Worm (Caenorhabditis elegans) whole organism, young adult: ENCODE measurements around the gene pho-10.

Experiments
- B0019.2 ChIP-seq: fragments of 200-800 bp; sonication (Bioruptor generic); conservative IDR thresholded peaks from 2 replicates; pipeline ENCODE4 v1.3.6; 2022; ENCODE audit warnings: missing genetic modification reagents, missing genetic modification characterization, missing compliant biosample characterization
- B0261.1 ChIP-seq: sonication (generic microtip); optimal IDR thresholded peaks from 2 replicates; lab custom pipeline; 2016; ENCODE audit warnings: mild to moderate bottlenecking, missing genetic modification characterization, moderate library complexity, missing compliant biosample characterization
- C06A6.2 ChIP-seq: fragments of 200-800 bp; sonication (Bioruptor generic); conservative IDR thresholded peaks from 2 replicates; pipeline ENCODE4 v1.3.6; 2022; ENCODE audit warnings: missing genetic modification characterization, missing compliant biosample characterization
- D2030.7 ChIP-seq: fragments of 200-800 bp; sonication (Bioruptor generic); IDR thresholded peaks from 2 replicates; pipeline ENCODE4 v1.3.6; 2022; ENCODE audit warnings: missing genetic modification reagents, missing genetic modification characterization, missing compliant biosample characterization
- F33H1.4 ChIP-seq: fragments of 200-800 bp; sonication (Bioruptor generic); IDR thresholded peaks from 2 replicates; pipeline ENCODE4 v1.3.6; 2022; ENCODE audit warnings: missing genetic modification reagents, missing genetic modification characterization, missing compliant biosample characterization
- F39B2.1 ChIP-seq: fragments of 200-800 bp; sonication (Bioruptor generic); IDR thresholded peaks from 2 replicates; pipeline ENCODE4 v1.3.6; 2022; ENCODE audit warnings: missing genetic modification reagents, missing genetic modification characterization, missing compliant biosample characterization
- F55B11.4 ChIP-seq: sonication (generic microtip); optimal IDR thresholded peaks from 2 replicates; lab custom pipeline; 2016; ENCODE audit warnings: missing compliant biosample characterization, missing genetic modification characterization, borderline replicate concordance; ENCODE audit not compliant: insufficient read depth
- K11D2.4 ChIP-seq: fragments of 200-800 bp; sonication (Bioruptor generic); IDR thresholded peaks from 2 replicates; pipeline ENCODE4 v1.3.6; 2022; ENCODE audit warnings: missing genetic modification reagents, missing genetic modification characterization, missing compliant biosample characterization
- T07F8.4 ChIP-seq: sonication (generic microtip); optimal IDR thresholded peaks from 2 replicates; lab custom pipeline; 2016; ENCODE audit warnings: mild to moderate bottlenecking, missing genetic modification characterization, moderate library complexity, missing compliant biosample characterization
- T26A5.8 ChIP-seq: sonication (generic microtip); optimal IDR thresholded peaks from 2 replicates; lab custom pipeline; 2016; ENCODE audit warnings: missing genetic modification characterization, missing compliant biosample characterization
- Y56A3A.18 ChIP-seq: fragments of 200-800 bp; sonication (Bioruptor generic); IDR thresholded peaks from 2 replicates; pipeline ENCODE4 v1.3.6; 2022; ENCODE audit warnings: missing genetic modification reagents, missing genetic modification characterization, missing compliant biosample characterization
- Y95B8A.8 ChIP-seq: fragments of 200-800 bp; sonication (Bioruptor generic); IDR thresholded peaks from 2 replicates; pipeline ENCODE4 v1.3.6; 2022; ENCODE audit warnings: missing genetic modification reagents, missing genetic modification characterization, missing compliant biosample characterization
- akir-1 ChIP-seq: fragments of 200-800 bp; sonication (Bioruptor generic); optimal IDR thresholded peaks from 2 replicates; lab custom pipeline; 2018; ENCODE audit warnings: mild to moderate bottlenecking, missing genetic modification characterization, moderate library complexity, missing compliant biosample characterization
- ama-1 ChIP-seq, 3 experiments: fragments of 150-350 bp in 1 of 3; sonication (generic microtip) in 2 of 3; optimal IDR thresholded peaks; 2 replicates each; lab custom pipeline; 2014 to 2018; ENCODE audit warnings: missing biosample characterization in 2 of 3, missing genetic modification characterization in 2 of 3, missing genetic modification reagents in 2 of 3
- athp-1 ChIP-seq: sonication (generic microtip); optimal IDR thresholded peaks from 2 replicates; lab custom pipeline; 2017; ENCODE audit warnings: mild to moderate bottlenecking, missing genetic modification characterization, missing compliant biosample characterization
- cebp-2 ChIP-seq: fragments of 200-800 bp; sonication (Bioruptor generic); IDR thresholded peaks from 2 replicates; pipeline ENCODE4 v1.3.6; 2022; ENCODE audit warnings: missing genetic modification characterization, missing compliant biosample characterization
- ceh-27 ChIP-seq: fragments of 200-800 bp; sonication (Bioruptor generic); optimal IDR thresholded peaks from 2 replicates; lab custom pipeline; 2018; ENCODE audit warnings: mild to moderate bottlenecking, missing genetic modification characterization, moderate library complexity, missing compliant biosample characterization
- ceh-79 ChIP-seq: sonication (generic microtip); optimal IDR thresholded peaks from 2 replicates; lab custom pipeline; 2017; ENCODE audit warnings: mild to moderate bottlenecking, missing genetic modification characterization, missing compliant biosample characterization
- chd-7 ChIP-seq: sonication (generic microtip); optimal IDR thresholded peaks from 2 replicates; lab custom pipeline; 2016; ENCODE audit warnings: mild to moderate bottlenecking, missing genetic modification characterization, moderate library complexity, missing compliant biosample characterization
- die-1 ChIP-seq: sonication (generic microtip); optimal IDR thresholded peaks from 2 replicates; lab custom pipeline; 2016; ENCODE audit warnings: missing genotype, mild to moderate bottlenecking, missing genetic modification characterization, missing compliant biosample characterization
- dpl-1 ChIP-seq: fragments of 150-350 bp; optimal IDR thresholded peaks from 2 replicates; lab custom pipeline; 2014; ENCODE audit warnings: missing biosample characterization, missing genetic modification reagents, missing genetic modification characterization
- egl-44 ChIP-seq: fragments of 200-800 bp; sonication (Bioruptor generic); IDR thresholded peaks from 2 replicates; pipeline ENCODE4 v1.3.6; 2022; ENCODE audit warnings: missing genetic modification reagents, missing genetic modification characterization, missing compliant biosample characterization
- egrh-3 ChIP-seq: fragments of 200-800 bp; sonication (Bioruptor generic); IDR thresholded peaks from 2 replicates; pipeline ENCODE4 v1.3.6; 2022; ENCODE audit warnings: missing genetic modification reagents, missing genetic modification characterization, missing compliant biosample characterization
- fkh-3 ChIP-seq: sonication (generic microtip); optimal IDR thresholded peaks from 2 replicates; lab custom pipeline; 2016; ENCODE audit warnings: mild to moderate bottlenecking, missing genetic modification characterization, missing compliant biosample characterization
- hlh-12 ChIP-seq: sonication (generic microtip); optimal IDR thresholded peaks from 2 replicates; lab custom pipeline; 2016; ENCODE audit warnings: missing genetic modification characterization, missing compliant biosample characterization
- hmg-20 ChIP-seq: fragments of 200-800 bp; sonication (Bioruptor generic); IDR thresholded peaks from 2 replicates; pipeline ENCODE4 v1.3.6; 2022; ENCODE audit warnings: missing genetic modification reagents, missing genetic modification characterization, missing compliant biosample characterization
- hsf-1 ChIP-seq: fragments of 200-800 bp; sonication (Bioruptor generic); IDR thresholded peaks from 2 replicates; pipeline ENCODE4 v1.3.6; 2022; ENCODE audit warnings: missing genetic modification reagents, missing genetic modification characterization, missing compliant biosample characterization
- let-607 ChIP-seq, 2 experiments: fragments of 200-800 bp in 1 of 2; sonication (Bioruptor generic) in 1 of 2; sonication (generic microtip) in 1 of 2; optimal IDR thresholded peaks; 2 replicates each; lab custom pipeline; 2016 to 2018; ENCODE audit warnings: mild to moderate bottlenecking in 2 of 2, missing compliant biosample characterization in 2 of 2, missing genetic modification characterization in 2 of 2, moderate library complexity in 2 of 2, missing genotype in 1 of 2
- lin-35 ChIP-seq, 3 experiments: fragments of 150-350 bp in 2 of 3; sonication (generic microtip) in 1 of 3; optimal IDR thresholded peaks; 2 replicates each; lab custom pipeline; 2014 to 2018; ENCODE audit warnings: missing biosample characterization in 3 of 3, missing genetic modification characterization in 3 of 3, missing genetic modification reagents in 3 of 3
- lin-40 ChIP-seq: sonication (generic microtip); optimal IDR thresholded peaks from 2 replicates; lab custom pipeline; 2016; ENCODE audit warnings: missing genetic modification characterization, mild to moderate bottlenecking, missing compliant biosample characterization, missing genotype, missing genetic modification reagents
- lsl-1 ChIP-seq: fragments of 200-800 bp; sonication (Bioruptor generic); optimal IDR thresholded peaks from 2 replicates; lab custom pipeline; 2018; ENCODE audit warnings: mild to moderate bottlenecking, missing genetic modification characterization, moderate library complexity, missing compliant biosample characterization
- madf-8 ChIP-seq: fragments of 200-800 bp; sonication (Bioruptor generic); conservative IDR thresholded peaks from 2 replicates; pipeline ENCODE4 v1.3.6; 2022; ENCODE audit warnings: missing genetic modification reagents, missing genetic modification characterization, missing compliant biosample characterization
- mes-4 ChIP-seq: sonication (generic microtip); optimal IDR thresholded peaks from 2 replicates; lab custom pipeline; 2016; ENCODE audit warnings: missing genotype, missing genetic modification characterization, missing compliant biosample characterization
- nhr-179 ChIP-seq: sonication (generic microtip); optimal IDR thresholded peaks from 2 replicates; lab custom pipeline; 2016; ENCODE audit warnings: mild to moderate bottlenecking, missing genetic modification characterization, missing compliant biosample characterization
- pbrm-1 ChIP-seq: fragments of 200-800 bp; sonication (Bioruptor generic); IDR thresholded peaks from 2 replicates; pipeline ENCODE4 v1.3.6; 2022; ENCODE audit warnings: missing genetic modification reagents, missing genetic modification characterization, missing compliant biosample characterization
- pha-4 ChIP-seq: fragments of 150-350 bp; sonication (generic microtip); optimal IDR thresholded peaks from 2 replicates; lab custom pipeline; 2014; ENCODE audit warnings: missing biosample characterization, missing genetic modification reagents, missing genetic modification characterization
- rcor-1 ChIP-seq: fragments of 200-800 bp; sonication (Bioruptor generic); IDR thresholded peaks from 2 replicates; pipeline ENCODE4 v1.3.6; 2022; ENCODE audit warnings: missing genetic modification reagents, missing genetic modification characterization, missing compliant biosample characterization
- snpc-1.3 ChIP-seq: sonication (generic microtip); optimal IDR thresholded peaks from 2 replicates; lab custom pipeline; 2017; ENCODE audit warnings: missing genetic modification characterization, mild to moderate bottlenecking, missing compliant biosample characterization, antibody characterized with exemption, moderate library complexity, missing genotype, missing genetic modification reagents; ENCODE audit not compliant: insufficient read depth
- snpc-3.4 ChIP-seq: sonication (generic microtip); optimal IDR thresholded peaks from 2 replicates; lab custom pipeline; 2017; ENCODE audit warnings: missing genetic modification characterization, mild to moderate bottlenecking, missing compliant biosample characterization, antibody characterized with exemption, moderate library complexity, missing genotype, missing genetic modification reagents
- somi-1 ChIP-seq: fragments of 200-800 bp; sonication (Bioruptor generic); optimal IDR thresholded peaks from 2 replicates; lab custom pipeline; 2018; ENCODE audit warnings: mild to moderate bottlenecking, missing genetic modification characterization, missing compliant biosample characterization
- tbx-9 ChIP-seq: sonication (generic microtip); optimal IDR thresholded peaks from 2 replicates; lab custom pipeline; 2016; ENCODE audit warnings: borderline replicate concordance, missing genetic modification characterization, inconsistent platforms, missing compliant biosample characterization
- tlf-1 ChIP-seq: fragments of 200-800 bp; sonication (Bioruptor generic); optimal IDR thresholded peaks from 2 replicates; lab custom pipeline; 2018; ENCODE audit warnings: mild to moderate bottlenecking, missing genetic modification characterization, missing compliant biosample characterization
- unc-130 ChIP-seq: sonication (generic microtip); optimal IDR thresholded peaks from 2 replicates; lab custom pipeline; 2016; ENCODE audit warnings: missing genetic modification reagents, missing genetic modification characterization, missing compliant biosample characterization
- unc-62 ChIP-seq: fragments of 150-350 bp; optimal IDR thresholded peaks from 2 replicates; lab custom pipeline; 2014; ENCODE audit warnings: missing biosample characterization, missing genetic modification reagents, missing genetic modification characterization
- ztf-18 ChIP-seq: sonication (generic microtip); optimal IDR thresholded peaks from 2 replicates; lab custom pipeline; 2016; ENCODE audit warnings: missing genotype, mild to moderate bottlenecking, missing genetic modification characterization, missing compliant biosample characterization
- ztf-25 ChIP-seq: fragments of 200-800 bp; sonication (Bioruptor generic); IDR thresholded peaks from 2 replicates; pipeline ENCODE4 v1.3.6; 2022; ENCODE audit warnings: missing genetic modification reagents, missing genetic modification characterization, missing compliant biosample characterization
- ztf-6 ChIP-seq: fragments of 200-800 bp; sonication (Bioruptor generic); IDR thresholded peaks from 2 replicates; pipeline ENCODE4 v1.3.6; 2022; ENCODE audit warnings: missing genetic modification reagents, missing genetic modification characterization, missing compliant biosample characterization

The pho-10 gene

DNA sequence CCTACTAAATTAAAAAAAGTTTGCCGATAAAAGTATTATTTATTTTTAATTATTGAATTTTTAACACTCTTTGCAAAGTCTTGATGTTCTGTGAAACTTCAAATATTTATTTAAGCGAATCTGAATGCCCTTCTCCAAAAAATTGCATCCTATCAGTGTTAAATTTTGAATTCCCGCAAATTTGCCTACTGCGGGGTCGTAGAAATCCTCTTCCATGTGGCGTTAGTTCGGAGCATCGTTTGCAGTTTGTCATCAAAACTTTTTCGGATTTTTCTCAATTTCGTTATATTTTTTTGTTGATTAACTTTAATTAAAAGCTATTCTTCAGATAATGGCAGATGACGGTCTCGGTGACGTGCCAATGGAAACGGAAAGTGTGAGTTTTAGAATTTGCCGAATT is 20.1 kb upstream of the pho-10 start, which contains the start of gene ufd-3 (continued):
- TF ChIP-seq ama-1 (optimal IDR thresholded peaks at IDR 0.05; lab: Kevin White, UChicago) (no peak), ama-1 (GFP tag; optimal IDR thresholded peaks at IDR 0.05; lab: Kevin White, UChicago) (no peak), tbx-9 (tag; lab: Kevin White, UChicago) (no peak), lin-40 (tag; lab: Kevin White, UChicago) (no peak), hlh-12 (no peak), akir-1 (GFP tag; lab: Kevin White, UChicago) (peak; percentile 24), Y56A3A.18 (GFP tag; lab: Robert Waterston, UW) (no peak), B0261.1 (tag; lab: Kevin White, UChicago) (no peak), egl-44 (GFP tag; lab: Robert Waterston, UW) (0 out of 2 replicates have a peak, but pooled peaks have one; percentile 55), ztf-6 (GFP tag; lab: Robert Waterston, UW) (no peak), unc-62 (GFP tag; lab: Kevin White, UChicago) (no peak), F33H1.4 (GFP tag; lab: Robert Waterston, UW) (peak; percentile 43; the same call in 1 of the 2 replicates), snpc-3.4 (tag; lab: Kevin White, UChicago) (peak; percentile 58), snpc-1.3 (tag; lab: Kevin White, UChicago) (peak; percentile 29), egrh-3 (no peak), K11D2.4 (GFP tag; lab: Robert Waterston, UW) (peak; percentile 47; the same call in 1 of the 2 replicates), chd-7 (tag; lab: Kevin White, UChicago) (no peak), T26A5.8 (tag; lab: Kevin White, UChicago) (no peak)

DNA sequence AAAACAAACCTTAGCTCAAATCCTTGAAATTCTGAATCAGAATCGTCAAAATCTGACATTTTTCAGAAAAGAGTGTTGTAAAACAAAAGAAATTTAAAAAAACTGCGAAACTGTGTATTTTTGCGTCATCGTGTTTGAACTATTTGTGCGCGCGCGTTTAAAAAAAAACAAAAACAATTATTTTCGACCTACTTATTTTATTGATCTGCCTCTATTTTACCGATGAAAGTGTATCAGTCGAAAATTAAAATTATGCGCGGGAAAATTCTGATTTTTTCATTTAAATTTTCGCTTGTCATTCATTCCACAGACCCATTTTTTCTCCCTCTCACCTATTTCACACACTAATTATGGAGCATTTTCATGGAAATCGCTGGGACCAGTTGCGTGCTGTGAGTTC is 18.5 kb upstream of the pho-10 start, which contains the start of the genes C05C10.7 and C05C10.5:
Gene C05C10.7 (minus strand): TSS at position 95 of the 400 bp plus-strand sequence.
Gene C05C10.5 (plus strand): TSS at position 164 of the 400 bp plus-strand sequence.
- TF ChIP-seq somi-1, result no peak
- TF ChIP-seq pbrm-1 (GFP tag; lab: Robert Waterston, UW), result no peak
- peak; percentile 78 for TF ChIP-seq unc-130 (GFP tag; lab: Kevin White, UChicago)
- TF ChIP-seq D2030.7, result peak; percentile 90
- TF ChIP-seq fkh-3 (tag; lab: Kevin White, UChicago), result no peak
- TF ChIP-seq snpc-3.4 (tag; lab: Kevin White, UChicago), result peak; percentile 88
- TF ChIP-seq nhr-179 (tag; lab: Kevin White, UChicago), result no peak
- no peak for TF ChIP-seq pha-4 (tag; lab: Kevin White, UChicago)
- TF ChIP-seq madf-8 (GFP tag; lab: Robert Waterston, UW), result peak; percentile 93
- TF ChIP-seq rcor-1 (GFP tag; lab: Robert Waterston, UW), result peak; percentile 46; the same call in 1 of the 2 replicates
- peak; percentile 76; the same call in 1 of the 2 replicates for TF ChIP-seq Y95B8A.8 (GFP tag; lab: Robert Waterston, UW)
- no peak for TF ChIP-seq C06A6.2 (GFP tag; lab: Robert Waterston, UW)
- TF ChIP-seq ceh-27 (GFP tag; lab: Kevin White, UChicago), result no peak
- TF ChIP-seq lsl-1 (GFP tag; lab: Kevin White, UChicago), result peak; percentile 78
- no peak for TF ChIP-seq let-607 (tag; optimal IDR thresholded peaks at IDR 0.05; lab: Kevin White, UChicago)
- TF ChIP-seq lin-35 (GFP tag; optimal IDR thresholded peaks at IDR 0.05; lab: Kevin White, UChicago), result peak in 1 of 3 experiments; percentile 57
- TF ChIP-seq F55B11.4 (tag; lab: Kevin White, UChicago), result no peak
- no peak for TF ChIP-seq F39B2.1 (GFP tag; lab: Robert Waterston, UW)
- peak; percentile 86 for TF ChIP-seq B0019.2 (GFP tag; lab: Robert Waterston, UW)
- TF ChIP-seq hsf-1 (GFP tag; lab: Robert Waterston, UW), result peak; percentile 80
- no peak for TF ChIP-seq ztf-25 (GFP tag; lab: Robert Waterston, UW)
- peak; percentile 62 for TF ChIP-seq tlf-1 (GFP tag; lab: Kevin White, UChicago)
- peak; percentile 84 for TF ChIP-seq dpl-1
- no peak for TF ChIP-seq cebp-2 (GFP tag; lab: Robert Waterston, UW)
- peak; percentile 69 for TF ChIP-seq athp-1
- TF ChIP-seq mes-4 (tag; lab: Kevin White, UChicago), result no peak
- TF ChIP-seq T26A5.8 (tag; lab: Kevin White, UChicago), result no peak
- TF ChIP-seq T07F8.4 (tag; lab: Kevin White, UChicago), result no peak
- no peak for TF ChIP-seq ztf-18 (tag; lab: Kevin White, UChicago)
- no peak for TF ChIP-seq ama-1 (optimal IDR thresholded peaks at IDR 0.05; lab: Kevin White, UChicago)
- no peak for TF ChIP-seq ama-1 (GFP tag; optimal IDR thresholded peaks at IDR 0.05; lab: Kevin White, UChicago)
- TF ChIP-seq die-1 (tag; lab: Kevin White, UChicago), result no peak
- no peak for TF ChIP-seq ceh-79 (tag; lab: Kevin White, UChicago)
- no peak for TF ChIP-seq hmg-20 (GFP tag; lab: Robert Waterston, UW)
